Worm (Caenorhabditis elegans): ENCODE data around the gene ZK673.1.

ZK673.1 gene

ce11 chrII:10395303-10395757 lies 47.6 kb upstream of the ZK673.1 start, which contains the start of gene T09F3.4 (continued):
- TF ChIP-seq mab-9 (GFP tag; IDR thresholded peaks at IDR 0.05) (no peak), zag-1 (tag; optimal IDR thresholded peaks at IDR 0.05) (no peak), unc-86 (tag; optimal IDR thresholded peaks at IDR 0.05) (peak; percentile 26), nhr-85 (tag) (peak; percentile 89), vab-15 (tag; optimal IDR thresholded peaks at IDR 0.05) (no peak), mef-2 (tag; optimal IDR thresholded peaks at IDR 0.05) (no peak), sup-37 (GFP tag; optimal IDR thresholded peaks at IDR 0.05) (no peak), ets-5 (GFP tag; IDR thresholded peaks at IDR 0.05) (no peak), Y116A8C.19 (tag; optimal IDR thresholded peaks at IDR 0.05; ENCODE audit: borderline replicate concordance) (peak; percentile 33), ces-1 (GFP tag; optimal IDR thresholded peaks at IDR 0.05) (no peak), fos-1 (tag; optimal IDR thresholded peaks at IDR 0.05) (no peak), isw-1 (GFP tag; IDR thresholded peaks at IDR 0.05) (peak; percentile 48), hpl-2 (GFP tag; optimal IDR thresholded peaks at IDR 0.05) (no peak), lsy-2 (tag; optimal IDR thresholded peaks at IDR 0.05) (peak; percentile 72 to 76), nhr-237 (tag; optimal IDR thresholded peaks at IDR 0.05) (no peak), snpc-4 (tag; optimal IDR thresholded peaks at IDR 0.05) (peak; percentile 37), dsc-1 (tag; optimal IDR thresholded peaks at IDR 0.05) (peak; percentile 83), pax-3 (tag; optimal IDR thresholded peaks at IDR 0.05) (peak; percentile 76), ztf-11 (tag; optimal IDR thresholded peaks at IDR 0.05) (peak in 1 of 2 experiments; percentile 85), sox-4 (tag; optimal IDR thresholded peaks at IDR 0.05) (peak; percentile 84), efl-1 (optimal IDR thresholded peaks at IDR 0.05) (peak; percentile 58 to 66), efl-1 (GFP tag; optimal IDR thresholded peaks at IDR 0.05 in 1 of 2) (peak; percentile 59 to 95), F16B12.6 (tag; optimal IDR thresholded peaks at IDR 0.05) (peak; percentile 23), ceh-88 (GFP tag; IDR thresholded peaks at IDR 0.05) (no peak), ama-1 (optimal IDR thresholded peaks at IDR 0.05) (no peak), dpl-1 (GFP tag; optimal IDR thresholded peaks at IDR 0.05) (peak; percentile 44 to 68 (median 60)), jun-1 (tag; optimal IDR thresholded peaks at IDR 0.05) (no peak), aha-1 (tag; optimal IDR thresholded peaks at IDR 0.05) (no peak), hlh-4 (tag; optimal IDR thresholded peaks at IDR 0.05) (peak; percentile 42), snu-23 (GFP tag; optimal IDR thresholded peaks at IDR 0.05) (peak; percentile 79), rnt-1 (tag; optimal IDR thresholded peaks at IDR 0.05) (peak; percentile 96), lin-39 (tag; optimal IDR thresholded peaks at IDR 0.05) (peak; percentile 31), ceh-63 (GFP tag; optimal IDR thresholded peaks at IDR 0.05) (no peak), mep-1 (tag; optimal IDR thresholded peaks at IDR 0.05) (peak; percentile 72), skn-1 (tag; optimal IDR thresholded peaks at IDR 0.05) (peak; percentile 42), grh-1 (GFP tag; IDR thresholded peaks at IDR 0.05) (peak; percentile 34; the same call in 1 of the 2 replicates), fkh-4 (tag; optimal IDR thresholded peaks at IDR 0.05; ENCODE audit: borderline replicate concordance) (peak; percentile 91), C34B4.2 (tag; optimal IDR thresholded peaks at IDR 0.05) (no peak), C04F5.9 (tag; optimal IDR thresholded peaks at IDR 0.05) (peak; percentile 74), nhr-20 (tag; optimal IDR thresholded peaks at IDR 0.05) (peak; percentile 92), nhr-47 (tag; optimal IDR thresholded peaks at IDR 0.05) (peak; percentile 81), nhr-19 (GFP tag; conservative IDR thresholded peaks at IDR 0.05) (peak; percentile 75), lin-35 (GFP tag; optimal IDR thresholded peaks at IDR 0.05) (peak; percentile 58 to 66), lin-13 (GFP tag; optimal IDR thresholded peaks at IDR 0.05) (peak; percentile 10), zip-4 (GFP tag; optimal IDR thresholded peaks at IDR 0.05) (no peak)

DNA sequence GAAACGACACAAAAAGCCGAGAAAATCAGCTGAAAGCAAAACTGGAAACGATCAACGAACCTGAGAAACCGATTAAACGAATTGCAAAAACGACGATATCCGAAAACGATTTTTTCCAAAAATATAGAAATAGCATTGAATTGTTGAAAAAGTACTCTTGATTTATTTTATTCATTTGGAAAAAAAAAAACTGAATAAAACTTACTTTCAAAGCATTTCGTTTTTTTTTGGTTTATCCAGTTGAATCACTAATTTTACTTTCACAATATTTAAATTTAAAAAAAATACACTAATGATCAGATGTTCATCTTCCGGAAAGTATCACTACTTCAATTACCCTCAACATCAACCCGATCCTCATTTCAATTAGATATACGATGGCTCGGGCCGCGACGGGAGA lies 46.4 kb upstream of the ZK673.1 start, which contains the start of gene T09F3.5:
Gene T09F3.5, plus strand, starts transcription at position 301 of the 400 bp plus-strand sequence.
- TF ChIP-seq hlh-4 (tag; optimal IDR thresholded peaks at IDR 0.05) = no peak
- no peak for TF ChIP-seq sup-37 (GFP tag; optimal IDR thresholded peaks at IDR 0.05)
- TF ChIP-seq elt-3 (tag; optimal IDR thresholded peaks at IDR 0.05) = no peak
- TF ChIP-seq rnt-1 (tag; optimal IDR thresholded peaks at IDR 0.05) = no peak
- no peak for TF ChIP-seq mab-9 (GFP tag; IDR thresholded peaks at IDR 0.05)
- no peak for TF ChIP-seq snpc-4 (tag; optimal IDR thresholded peaks at IDR 0.05)
- TF ChIP-seq vab-15 (tag; optimal IDR thresholded peaks at IDR 0.05) = no peak
- TF ChIP-seq nhr-19 (GFP tag; conservative IDR thresholded peaks at IDR 0.05) = no peak
- TF ChIP-seq aly-2 (tag; optimal IDR thresholded peaks at IDR 0.05) = no peak
- no peak for TF ChIP-seq lin-14 (GFP tag; optimal IDR thresholded peaks at IDR 0.05)

All from whole organism, L1 larva.